Worm (Caenorhabditis elegans) whole organism, midembryonic: ENCODE results near the gene rom-1.

Source experiments
- T22C8.4 ChIP-seq: fragments of 200-800 bp; sonication (Bioruptor generic); IDR thresholded peaks from 2 replicates; pipeline ENCODE4 v1.3.6; 2022; ENCODE audit warnings: missing genetic modification characterization, missing compliant biosample characterization
- cog-1 ChIP-seq: sonication (generic microtip); optimal IDR thresholded peaks from 2 replicates; lab custom pipeline; 2016; ENCODE audit warnings: missing genetic modification characterization, missing compliant biosample characterization
- flt-1 ChIP-seq: fragments of 200-800 bp; sonication (Bioruptor generic); IDR thresholded peaks from 2 replicates; pipeline ENCODE4 v1.3.6; 2022; ENCODE audit warnings: missing genetic modification characterization, missing compliant biosample characterization
- klf-2 ChIP-seq: fragments of 200-800 bp; sonication (Bioruptor generic); conservative IDR thresholded peaks from 2 replicates; pipeline ENCODE4 v1.3.6; 2022; ENCODE audit warnings: missing genetic modification reagents, missing genetic modification characterization, missing compliant biosample characterization
- med-1 ChIP-seq: sonication (generic microtip); optimal IDR thresholded peaks from 2 replicates; lab custom pipeline; 2017; ENCODE audit warnings: missing genetic modification characterization, mild to moderate bottlenecking, missing compliant biosample characterization, antibody characterized with exemption, missing genetic modification reagents; ENCODE audit not compliant: insufficient read depth
- ref-1 ChIP-seq: fragments of 200-800 bp; sonication (Bioruptor generic); conservative IDR thresholded peaks from 2 replicates; pipeline ENCODE4 v1.3.6; 2022; ENCODE audit warnings: missing genetic modification reagents, missing genetic modification characterization, missing compliant biosample characterization
- tab-1 ChIP-seq: fragments of 200-800 bp; sonication (Bioruptor generic); IDR thresholded peaks from 2 replicates; pipeline ENCODE4 v1.3.6; 2022; ENCODE audit warnings: missing genetic modification characterization, missing compliant biosample characterization
- ztf-23 ChIP-seq: fragments of 200-800 bp; sonication (Bioruptor generic); IDR thresholded peaks from 2 replicates; pipeline ENCODE4 v1.3.6; 2022; ENCODE audit warnings: missing genetic modification reagents, missing genetic modification characterization, missing compliant biosample characterization
- ztf-29 ChIP-seq: fragments of 200-800 bp; sonication (Bioruptor generic); IDR thresholded peaks from 2 replicates; pipeline ENCODE4 v1.3.6; 2022; ENCODE audit warnings: missing genetic modification reagents, missing genetic modification characterization, missing compliant biosample characterization

rom-1 gene

ce11 chrIII:4878281-4878680 is 28.7 kb upstream of the rom-1 start, which contains the start of the genes tost-1 and arx-6:
Gene tost-1 (minus strand): TSS chrIII:4878311.
Gene arx-6 (plus strand): TSS chrIII:4878658.
- TF ChIP-seq flt-1 (GFP tag; lab: Robert Waterston, UW) (no peak), T22C8.4 (GFP tag; lab: Robert Waterston, UW) (0 out of 2 replicates have a peak, but pooled peaks have one; percentile 5)

DNA sequence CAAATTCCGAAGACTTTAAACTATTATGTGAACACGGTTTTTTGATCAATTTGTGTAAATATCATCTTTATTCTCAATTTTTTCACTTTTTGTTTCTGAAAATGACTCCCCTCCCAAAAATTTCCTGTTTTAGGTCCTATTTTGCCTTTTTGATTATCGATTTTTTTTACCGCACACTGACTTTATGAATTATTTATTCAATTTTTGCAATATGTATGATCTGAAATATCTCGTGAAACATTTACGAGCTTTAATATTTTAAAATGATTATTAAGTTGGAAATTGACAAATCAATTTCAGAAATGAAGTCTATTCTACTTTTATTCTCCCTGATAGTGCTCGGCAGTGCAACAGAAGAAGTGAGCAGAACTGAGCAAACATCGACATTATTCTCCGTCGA is 27.6 kb upstream of the rom-1 start, which contains the start of gene C35D10.1:
Gene C35D10.1 (plus strand): TSS at position 301 of the 400 bp plus-strand sequence.
- no peak for TF ChIP-seq T22C8.4 (GFP tag; lab: Robert Waterston, UW)
- no peak for TF ChIP-seq klf-2 (GFP tag; lab: Robert Waterston, UW)
- no peak for TF ChIP-seq ztf-23 (GFP tag; lab: Robert Waterston, UW)
- TF ChIP-seq med-1 (GFP tag; lab: Kevin White, UChicago): no peak
- TF ChIP-seq cog-1 (tag; lab: Kevin White, UChicago): no peak
- TF ChIP-seq tab-1 (GFP tag; lab: Robert Waterston, UW): no peak
- no peak for TF ChIP-seq flt-1 (GFP tag; lab: Robert Waterston, UW)
- TF ChIP-seq ztf-29 (GFP tag; lab: Robert Waterston, UW): no peak
- TF ChIP-seq ref-1 (GFP tag; lab: Robert Waterston, UW): no peak

DNA sequence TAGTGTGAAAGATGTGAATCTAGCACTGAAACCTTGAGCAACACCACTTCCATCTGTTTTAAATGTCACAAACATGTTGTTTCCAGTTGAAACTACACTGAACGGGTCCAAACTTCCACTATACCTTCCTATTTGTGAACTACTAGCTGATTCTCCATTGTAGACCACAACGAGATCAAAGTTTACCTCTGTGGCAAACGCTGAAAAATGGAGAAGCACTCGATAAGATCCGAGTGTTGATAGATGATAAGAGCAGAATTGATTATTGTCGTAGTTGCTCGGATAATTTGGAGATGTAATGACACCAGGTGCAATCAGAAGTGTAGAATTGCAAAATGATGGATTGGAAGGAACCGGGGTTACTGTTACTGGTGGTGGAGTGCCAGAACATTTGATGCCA is 25.0 kb upstream of the rom-1 start:
- no peak for TF ChIP-seq cog-1 (tag; lab: Kevin White, UChicago)
- no peak for TF ChIP-seq ztf-23 (GFP tag; lab: Robert Waterston, UW)
- TF ChIP-seq klf-2 (GFP tag; lab: Robert Waterston, UW): no peak
- TF ChIP-seq tab-1 (GFP tag; lab: Robert Waterston, UW): no peak
- TF ChIP-seq med-1 (GFP tag; lab: Kevin White, UChicago): no peak
- no peak for TF ChIP-seq flt-1 (GFP tag; lab: Robert Waterston, UW)
- TF ChIP-seq ref-1 (GFP tag; lab: Robert Waterston, UW): no peak
- TF ChIP-seq ztf-29 (GFP tag; lab: Robert Waterston, UW): no peak
- TF ChIP-seq T22C8.4 (GFP tag; lab: Robert Waterston, UW): no peak

ce11 chrIII:4883429-4883828 is 23.6 kb upstream of the rom-1 start, which contains the start of gene clec-5:
Gene clec-5 (minus strand): TSS chrIII:4883606.
- TF ChIP-seq klf-2 (GFP tag; lab: Robert Waterston, UW) (no peak), ref-1 (GFP tag; lab: Robert Waterston, UW) (no peak)

DNA sequence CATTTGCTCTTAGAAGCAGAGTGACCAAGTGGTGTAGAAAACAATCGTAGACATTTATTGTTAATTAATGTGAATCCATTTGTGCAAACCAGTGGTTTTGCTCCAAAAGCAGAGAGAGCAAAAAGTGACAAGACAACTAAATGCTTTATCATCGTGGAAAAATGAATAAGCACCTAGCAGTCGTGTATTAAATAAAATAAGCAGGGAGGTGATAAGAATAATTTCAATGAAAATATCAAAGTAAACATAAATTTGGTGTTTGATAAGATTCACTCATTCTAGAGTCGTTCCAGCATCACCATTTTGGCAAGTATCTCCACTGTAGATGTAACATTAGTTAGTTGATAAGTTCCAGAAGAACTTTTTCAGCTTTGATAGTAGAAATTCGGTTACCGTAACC is 19.7 kb upstream of the rom-1 start, which contains the start of gene clec-6:
Gene clec-6 (minus strand): TSS at position 154 of the 400 bp plus-strand sequence.
- TF ChIP-seq ztf-23 (GFP tag; lab: Robert Waterston, UW) (no peak), klf-2 (GFP tag; lab: Robert Waterston, UW) (no peak), flt-1 (GFP tag; lab: Robert Waterston, UW) (no peak), ref-1 (GFP tag; lab: Robert Waterston, UW) (no peak), T22C8.4 (GFP tag; lab: Robert Waterston, UW) (no peak), tab-1 (GFP tag; lab: Robert Waterston, UW) (no peak), med-1 (GFP tag; lab: Kevin White, UChicago) (no peak), ztf-29 (GFP tag; lab: Robert Waterston, UW) (no peak), cog-1 (tag; lab: Kevin White, UChicago) (no peak)

DNA sequence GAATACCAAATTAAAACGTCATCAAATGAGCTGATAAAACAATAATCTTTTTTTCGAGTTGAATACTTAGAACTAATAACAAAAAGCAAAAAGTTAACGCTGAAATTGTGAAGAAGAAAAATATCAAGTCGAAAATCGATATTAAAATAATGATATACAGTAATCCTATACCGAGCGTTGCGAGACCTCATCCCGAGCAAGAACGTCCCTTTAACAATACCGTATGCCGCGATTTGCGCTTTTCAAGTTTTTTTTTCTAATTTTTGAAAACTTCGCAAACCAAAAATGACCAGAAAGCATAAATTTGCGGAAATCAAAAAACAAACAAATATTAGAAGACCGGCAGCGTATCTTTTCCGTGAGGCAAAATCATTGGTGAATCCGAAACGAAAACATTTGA is 16.0 kb upstream of the rom-1 start, which contains the start of gene F26F4.5:
Gene F26F4.5 (minus strand): TSS at position 256 of the 400 bp plus-strand sequence.
- TF ChIP-seq cog-1 (tag; lab: Kevin White, UChicago) (no peak), ztf-23 (GFP tag; lab: Robert Waterston, UW) (no peak), klf-2 (GFP tag; lab: Robert Waterston, UW) (no peak), ztf-29 (GFP tag; lab: Robert Waterston, UW) (no peak), ref-1 (GFP tag; lab: Robert Waterston, UW) (no peak), tab-1 (GFP tag; lab: Robert Waterston, UW) (no peak), T22C8.4 (GFP tag; lab: Robert Waterston, UW) (no peak), med-1 (GFP tag; lab: Kevin White, UChicago) (no peak), flt-1 (GFP tag; lab: Robert Waterston, UW) (no peak)

DNA sequence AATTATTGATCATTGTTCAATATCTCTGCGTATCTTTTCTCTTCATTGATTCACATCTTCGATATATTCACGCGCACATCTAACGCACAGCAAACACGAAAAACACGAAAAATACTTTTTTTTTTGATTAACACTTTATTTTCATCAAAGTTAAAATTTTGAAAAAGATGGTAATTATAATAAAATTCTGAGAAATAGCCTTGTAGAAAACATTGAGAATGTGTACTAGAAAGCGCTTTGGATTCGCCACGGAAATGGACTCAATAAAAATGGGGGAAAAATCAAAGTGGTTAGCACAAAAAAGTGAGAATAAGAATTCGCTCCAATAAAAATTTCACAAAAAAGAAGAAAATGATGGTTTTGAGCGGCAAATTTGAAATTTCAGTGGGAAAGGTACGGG is 13.5 kb upstream of the rom-1 start, which contains the start of gene F26F4.6:
Gene F26F4.6 (minus strand): TSS at position 101 of the 400 bp plus-strand sequence.
- TF ChIP-seq ref-1 (GFP tag; lab: Robert Waterston, UW): no peak
- no peak for TF ChIP-seq med-1 (GFP tag; lab: Kevin White, UChicago)
- no peak for TF ChIP-seq flt-1 (GFP tag; lab: Robert Waterston, UW)
- no peak for TF ChIP-seq cog-1 (tag; lab: Kevin White, UChicago)
- TF ChIP-seq tab-1 (GFP tag; lab: Robert Waterston, UW): no peak
- no peak for TF ChIP-seq klf-2 (GFP tag; lab: Robert Waterston, UW)
- TF ChIP-seq T22C8.4 (GFP tag; lab: Robert Waterston, UW): no peak
- no peak for TF ChIP-seq ztf-29 (GFP tag; lab: Robert Waterston, UW)
- TF ChIP-seq ztf-23 (GFP tag; lab: Robert Waterston, UW): no peak

DNA sequence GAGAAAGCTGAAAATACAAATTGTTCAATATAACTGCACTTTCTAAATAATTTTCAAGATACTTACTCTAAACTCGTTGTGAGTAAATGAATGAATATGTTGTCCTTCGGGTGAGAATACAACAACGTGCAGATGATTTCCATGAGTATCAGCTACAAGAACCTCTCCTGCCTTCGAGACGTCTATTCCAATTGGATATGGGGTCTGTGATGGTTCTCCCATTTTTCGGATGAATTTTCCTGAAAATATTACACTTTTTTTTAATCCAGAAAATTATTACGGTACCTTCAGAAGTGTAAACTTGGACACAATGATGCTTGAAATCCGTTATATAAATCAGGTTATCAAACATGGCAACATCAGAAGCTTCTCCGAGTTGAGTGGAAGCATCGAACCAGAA is 11.7 kb upstream of the rom-1 start:
- TF ChIP-seq cog-1 (tag; lab: Kevin White, UChicago) (no peak), med-1 (GFP tag; lab: Kevin White, UChicago) (no peak), ztf-29 (GFP tag; lab: Robert Waterston, UW) (no peak), ztf-23 (GFP tag; lab: Robert Waterston, UW) (no peak), ref-1 (GFP tag; lab: Robert Waterston, UW) (no peak), T22C8.4 (GFP tag; lab: Robert Waterston, UW) (no peak), flt-1 (GFP tag; lab: Robert Waterston, UW) (no peak), tab-1 (GFP tag; lab: Robert Waterston, UW) (no peak), klf-2 (GFP tag; lab: Robert Waterston, UW) (no peak)

- TF ChIP-seq ref-1 (GFP tag; lab: Robert Waterston, UW) (no peak), T22C8.4 (GFP tag; lab: Robert Waterston, UW) (no peak), ztf-23 (GFP tag; lab: Robert Waterston, UW) (no peak), flt-1 (GFP tag; lab: Robert Waterston, UW) (no peak), med-1 (GFP tag; lab: Kevin White, UChicago) (no peak), tab-1 (GFP tag; lab: Robert Waterston, UW) (no peak), klf-2 (GFP tag; lab: Robert Waterston, UW) (no peak), cog-1 (tag; lab: Kevin White, UChicago) (no peak), ztf-29 (GFP tag; lab: Robert Waterston, UW) (no peak)
These were observed 7.9 kb upstream of the rom-1 start, which contains the start of gene nhl-2 for ce11 chrIII:4899035-4899578. Gene nhl-2 (minus strand): TSS chrIII:4899085.
